Fruit fly (Drosophila melanogaster): ENCODE results near the gene Rsbp15.

DNA sequence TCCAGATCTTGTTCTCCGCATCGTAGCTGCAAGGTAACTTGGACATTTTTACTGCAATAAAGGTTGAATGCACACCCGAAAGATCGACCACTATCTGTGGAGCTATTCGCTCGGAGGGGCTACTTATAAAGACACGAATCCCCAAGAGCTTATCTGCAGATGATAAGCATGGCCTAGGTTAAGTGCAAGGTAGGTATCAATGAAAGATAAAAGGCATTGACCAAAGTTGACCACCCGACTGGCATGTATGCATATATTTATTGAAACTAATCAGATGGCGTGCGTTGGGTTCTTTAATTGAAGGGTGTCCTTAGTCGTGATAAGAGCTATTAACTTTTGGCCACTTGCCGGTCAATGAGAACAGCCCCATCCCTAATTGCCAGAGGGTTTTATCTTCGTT is 11.9 kb upstream of the Rsbp15 start, which contains the start of gene CG4830:
- TF ChIP-seq CG8478 (optimal IDR thresholded peaks at IDR 0.05) = no peak
- no peak for TF ChIP-seq usp (GFP tag; optimal IDR thresholded peaks at IDR 0.05)
- TF ChIP-seq Dll (optimal IDR thresholded peaks at IDR 0.05) = no peak
- TF ChIP-seq EcR (GFP tag; optimal IDR thresholded peaks at IDR 0.05) = no peak
- TF ChIP-seq pan (optimal IDR thresholded peaks at IDR 0.05) = no peak
